Fruit fly (Drosophila melanogaster): Measurements from ENCODE around the gene rux.

DNA sequence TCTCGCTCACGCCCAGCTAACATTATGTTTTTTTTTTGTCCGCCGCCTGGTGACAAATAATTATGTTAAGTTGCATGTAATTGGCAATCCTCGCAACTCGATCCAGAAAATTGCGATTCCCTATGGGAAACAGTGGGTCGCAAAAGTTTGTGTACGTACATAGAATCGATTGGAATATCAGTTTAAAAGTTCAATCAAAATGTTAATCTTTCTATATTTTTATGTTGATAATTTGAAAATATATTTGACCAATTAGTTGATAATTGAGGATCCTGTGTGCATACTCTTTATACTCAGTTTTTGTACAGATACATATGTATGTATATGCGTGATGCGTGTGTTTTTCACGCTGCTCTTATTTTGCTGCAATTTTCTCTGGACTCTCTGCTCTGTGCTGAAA is 9.8 kb downstream of the rux start:
- TF ChIP-seq CG8478 (optimal IDR thresholded peaks at IDR 0.05) (no peak), pan (optimal IDR thresholded peaks at IDR 0.05) (no peak), usp (GFP tag; optimal IDR thresholded peaks at IDR 0.05) (no peak), Dll (optimal IDR thresholded peaks at IDR 0.05) (no peak), EcR (GFP tag; optimal IDR thresholded peaks at IDR 0.05) (no peak)

Measured in whole organism.